Fruit fly (Drosophila melanogaster): ENCODE data around the gene swm.

- no peak for TF ChIP-seq CTCF (optimal IDR thresholded peaks at IDR 0.05)
- no peak for TF ChIP-seq CG8478 (optimal IDR thresholded peaks at IDR 0.05)
Observed at dm6 chr2L:19472256-19472655, 20.8 kb upstream of the swm start.

Measured in S2 (cell line).